Worm (Caenorhabditis elegans) whole organism, L4 larva: ENCODE results near the gene abu-9.

ENCODE experiments used
- D1046.2 ChIP-seq: fragments of 200-800 bp; sonication (Bioruptor generic); IDR thresholded peaks from 2 replicates; pipeline ENCODE4 v1.3.6; 2022; ENCODE audit warnings: missing genetic modification characterization, missing compliant biosample characterization
- F49E8.2 ChIP-seq: sonication (generic microtip); optimal IDR thresholded peaks from 2 replicates; lab custom pipeline; 2016; ENCODE audit warnings: missing compliant biosample characterization, mild to moderate bottlenecking, missing genetic modification characterization, borderline replicate concordance
- R02D3.7 ChIP-seq: fragments of 150-350 bp; sonication (generic microtip); optimal IDR thresholded peaks from 3 replicates; lab custom pipeline; 2014; ENCODE audit warnings: missing biosample characterization, missing genetic modification characterization
- T26A8.4 ChIP-seq: fragments of 200-800 bp; sonication (Bioruptor generic); IDR thresholded peaks from 2 replicates; pipeline ENCODE4 v1.3.6; 2022; ENCODE audit warnings: missing genetic modification characterization, missing compliant biosample characterization
- Y48G9A.11 ChIP-seq: fragments of 200-800 bp; sonication (Bioruptor generic); IDR thresholded peaks from 2 replicates; pipeline ENCODE4 v1.3.6; 2022; ENCODE audit warnings: missing genetic modification reagents, missing genetic modification characterization, missing compliant biosample characterization
- ZK546.5 ChIP-seq, 2 experiments: sonication (generic microtip); optimal IDR thresholded peaks; 2 replicates each; lab custom pipeline; 2017; ENCODE audit warnings: missing biosample characterization in 2 of 2, missing genetic modification characterization in 2 of 2
- aha-1 ChIP-seq: fragments of 150-350 bp; peaks from one replicate; lab custom pipeline; 2014; ENCODE audit warnings: missing biosample characterization, missing genetic modification characterization
- arid-1 ChIP-seq: fragments of 200-800 bp; sonication (Bioruptor generic); conservative IDR thresholded peaks from 2 replicates; pipeline ENCODE4 v1.3.6; 2022; ENCODE audit warnings: missing genetic modification reagents, missing genetic modification characterization, missing compliant biosample characterization
- ceh-20 ChIP-seq: fragments of 200-800 bp; sonication (Bioruptor generic); IDR thresholded peaks from 2 replicates; pipeline ENCODE4 v1.3.6; 2022; ENCODE audit warnings: missing genetic modification reagents, missing genetic modification characterization, missing compliant biosample characterization
- ceh-32 ChIP-seq: sonication (generic microtip); optimal IDR thresholded peaks from 2 replicates; lab custom pipeline; 2016; ENCODE audit warnings: mild to moderate bottlenecking, missing genetic modification characterization, missing compliant biosample characterization; ENCODE audit not compliant: poor library complexity
- ceh-44 ChIP-seq: fragments of 200-800 bp; sonication (Bioruptor generic); IDR thresholded peaks from 2 replicates; pipeline ENCODE4 v1.3.6; 2022; ENCODE audit warnings: missing genetic modification reagents, missing genetic modification characterization, missing compliant biosample characterization
- ctbp-1 ChIP-seq: fragments of 200-800 bp; sonication (Bioruptor generic); IDR thresholded peaks from 2 replicates; pipeline ENCODE4 v1.3.6; 2022; ENCODE audit warnings: missing genetic modification reagents, missing genetic modification characterization, missing compliant biosample characterization
- daf-19 ChIP-seq: fragments of 200-800 bp; sonication (Bioruptor generic); conservative IDR thresholded peaks from 2 replicates; pipeline ENCODE4 v1.3.6; 2022; ENCODE audit warnings: missing genetic modification characterization, missing compliant biosample characterization
- daf-8 ChIP-seq: fragments of 200-800 bp; sonication (Bioruptor generic); IDR thresholded peaks from 2 replicates; pipeline ENCODE4 v1.3.6; 2022; ENCODE audit warnings: missing genetic modification characterization, missing compliant biosample characterization
- dmd-9 ChIP-seq: fragments of 200-800 bp; sonication (Bioruptor generic); IDR thresholded peaks from 2 replicates; pipeline ENCODE4 v1.3.6; 2022; ENCODE audit warnings: missing genetic modification reagents, missing genetic modification characterization, missing compliant biosample characterization
- egl-43 ChIP-seq: fragments of 200-800 bp; sonication (Bioruptor generic); IDR thresholded peaks from 2 replicates; pipeline ENCODE4 v1.3.6; 2022; ENCODE audit warnings: missing genetic modification reagents, missing genetic modification characterization, missing compliant biosample characterization
- fos-1 ChIP-seq: fragments of 150-350 bp; optimal IDR thresholded peaks from 2 replicates; lab custom pipeline; 2014; ENCODE audit warnings: missing biosample characterization, missing genetic modification characterization
- gei-8 ChIP-seq: fragments of 200-800 bp; sonication (Bioruptor generic); optimal IDR thresholded peaks from 2 replicates; lab custom pipeline; 2018; ENCODE audit warnings: mild to moderate bottlenecking, missing genetic modification characterization, missing compliant biosample characterization
- hif-1 ChIP-seq, 2 experiments: sonication (generic microtip); optimal IDR thresholded peaks; 2 replicates each; lab custom pipeline; 2016 to 2017; ENCODE audit warnings: missing compliant biosample characterization in 2 of 2, missing genetic modification characterization in 2 of 2, missing genetic modification reagents in 2 of 2, missing genotype in 2 of 2, mild to moderate bottlenecking in 1 of 2
- lin-39 ChIP-seq: fragments of 150-350 bp; optimal IDR thresholded peaks from 2 replicates; lab custom pipeline; 2014; ENCODE audit warnings: missing biosample characterization, missing genetic modification reagents, missing genetic modification characterization
- lir-3 ChIP-seq: sonication (generic microtip); optimal IDR thresholded peaks from 2 replicates; lab custom pipeline; 2016; ENCODE audit warnings: mild to moderate bottlenecking, missing genetic modification characterization, missing compliant biosample characterization
- lsy-2 ChIP-seq, 2 experiments: fragments of 150-350 bp in 1 of 2; sonication (generic microtip) in 1 of 2; optimal IDR thresholded peaks; 2 replicates each; lab custom pipeline; 2014 to 2017; ENCODE audit warnings: missing biosample characterization in 2 of 2, missing genetic modification characterization in 2 of 2
- mxl-3 ChIP-seq: fragments of 200-800 bp; sonication (Bioruptor generic); optimal IDR thresholded peaks from 2 replicates; lab custom pipeline; 2018; ENCODE audit warnings: mild to moderate bottlenecking, missing genetic modification characterization, missing compliant biosample characterization
- nhr-11 ChIP-seq: fragments of 150-350 bp; optimal IDR thresholded peaks from 2 replicates; lab custom pipeline; 2014; ENCODE audit warnings: missing biosample characterization, missing genetic modification characterization
- nhr-111 ChIP-seq: fragments of 200-800 bp; sonication (Bioruptor generic); optimal IDR thresholded peaks from 2 replicates; lab custom pipeline; 2018; ENCODE audit warnings: mild to moderate bottlenecking, missing genetic modification characterization, missing compliant biosample characterization
- nhr-25 ChIP-seq: sonication (generic microtip); optimal IDR thresholded peaks from 2 replicates; lab custom pipeline; 2017; ENCODE audit warnings: missing genetic modification characterization, mild to moderate bottlenecking, missing compliant biosample characterization, antibody characterized with exemption, moderate library complexity, borderline replicate concordance; ENCODE audit not compliant: insufficient read depth
- nhr-28 ChIP-seq: fragments of 150-350 bp; optimal IDR thresholded peaks from 2 replicates; lab custom pipeline; 2014; ENCODE audit warnings: missing biosample characterization, missing genetic modification characterization
- nhr-48 ChIP-seq: sonication (generic microtip); optimal IDR thresholded peaks from 2 replicates; lab custom pipeline; 2016; ENCODE audit warnings: mild to moderate bottlenecking, missing genetic modification characterization, missing compliant biosample characterization
- pqm-1 ChIP-seq: sonication (generic microtip); optimal IDR thresholded peaks from 2 replicates; lab custom pipeline; 2017; ENCODE audit warnings: missing biosample characterization, missing genetic modification characterization
- set-16 ChIP-seq: fragments of 200-800 bp; sonication (Bioruptor generic); IDR thresholded peaks from 2 replicates; pipeline ENCODE4 v1.3.6; 2022; ENCODE audit warnings: missing genetic modification reagents, missing genetic modification characterization, missing compliant biosample characterization
- unc-39 ChIP-seq: sonication (generic microtip); optimal IDR thresholded peaks from 2 replicates; lab custom pipeline; 2017; ENCODE audit warnings: missing biosample characterization, missing genetic modification characterization
- zip-11 ChIP-seq: fragments of 200-800 bp; sonication (Bioruptor generic); IDR thresholded peaks from 2 replicates; pipeline ENCODE4 v1.3.6; 2022; ENCODE audit warnings: missing genetic modification characterization, missing compliant biosample characterization
- zip-2 ChIP-seq: fragments of 150-350 bp; optimal IDR thresholded peaks from 2 replicates; lab custom pipeline; 2014; ENCODE audit warnings: missing biosample characterization, missing genetic modification characterization
- ztf-7 ChIP-seq: fragments of 150-350 bp; optimal IDR thresholded peaks from 2 replicates; lab custom pipeline; 2014; ENCODE audit warnings: missing biosample characterization, missing genetic modification characterization

The abu-9 gene

DNA sequence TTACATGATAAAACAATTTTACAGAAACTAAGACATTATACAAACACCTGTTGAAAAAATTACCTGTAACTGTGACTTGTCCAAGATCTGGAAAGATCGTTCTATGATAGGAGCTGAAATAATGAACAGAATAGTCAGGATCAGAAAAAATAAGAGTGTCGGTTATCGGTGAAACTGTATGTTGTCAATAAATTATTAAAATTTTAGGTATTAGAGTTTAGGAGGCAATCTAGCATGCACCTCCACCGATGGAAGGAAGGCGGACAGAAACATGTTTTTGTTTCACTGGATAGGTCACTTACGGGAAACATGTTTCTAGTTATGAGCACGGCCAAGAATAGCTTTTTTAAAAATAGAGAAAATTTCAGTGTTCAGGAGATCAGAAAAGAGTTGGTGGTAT lies 22.4 kb upstream of the abu-9 start, which contains the start of gene ced-13:
Gene ced-13 (minus strand): TSS at position 101 of the 400 bp plus-strand sequence.
- TF ChIP-seq zip-11 = no peak
- TF ChIP-seq nhr-48 (tag; lab: Kevin White, UChicago) = no peak
- no peak for TF ChIP-seq zip-2 (tag; lab: Kevin White, UChicago)
- no peak for TF ChIP-seq nhr-28 (tag; lab: Kevin White, UChicago)
- no peak for TF ChIP-seq fos-1 (tag; lab: Kevin White, UChicago)
- no peak for TF ChIP-seq egl-43 (GFP tag; lab: Robert Waterston, UW)
- TF ChIP-seq T26A8.4 (GFP tag; lab: Robert Waterston, UW) = no peak
- no peak for TF ChIP-seq pqm-1 (tag; lab: Kevin White, UChicago)

ce11 chrX:8302299-8302698 lies 19.6 kb upstream of the abu-9 start, which contains the start of gene inx-5:
TSS of gene inx-5 (minus strand) at chrX:8302399.
- TF ChIP-seq lin-39 (tag; lab: Kevin White, UChicago) (no peak), lir-3 (tag; lab: Kevin White, UChicago) (no peak), daf-19 (GFP tag; lab: Robert Waterston, UW) (no peak), nhr-25 (tag; lab: Kevin White, UChicago) (no peak), ceh-44 (GFP tag; lab: Robert Waterston, UW) (no peak), F49E8.2 (tag; lab: Kevin White, UChicago) (no peak), ctbp-1 (no peak)
- TF ChIP-seq, all 104 proteins: peak for 0

ce11 chrX:8302803-8303202 lies 19.1 kb upstream of the abu-9 start:
- TF ChIP-seq nhr-111 (no peak), lsy-2 (tag; optimal IDR thresholded peaks at IDR 0.05; lab: Kevin White, UChicago) (no peak), pqm-1 (tag; lab: Kevin White, UChicago) (no peak), nhr-28 (tag; lab: Kevin White, UChicago) (peak; percentile 8)

ce11 chrX:8307600-8307999 lies 14.3 kb upstream of the abu-9 start, which contains the start of gene R09F10.5:
TSS of gene R09F10.5 (minus strand) at chrX:8307700.
- no peak for TF ChIP-seq unc-39 (tag; lab: Kevin White, UChicago)
- no peak for TF ChIP-seq mxl-3 (GFP tag; lab: Kevin White, UChicago)
- no peak for TF ChIP-seq Y48G9A.11 (GFP tag; lab: Robert Waterston, UW)
- no peak for TF ChIP-seq D1046.2 (GFP tag; lab: Robert Waterston, UW)
- TF ChIP-seq F49E8.2 (tag; lab: Kevin White, UChicago) = no peak
- no peak for TF ChIP-seq gei-8 (GFP tag; lab: Kevin White, UChicago)
- TF ChIP-seq nhr-11 (tag; lab: Kevin White, UChicago) = no peak
- no peak for TF ChIP-seq ceh-20 (GFP tag; lab: Robert Waterston, UW)
- TF ChIP-seq lsy-2 (tag; optimal IDR thresholded peaks at IDR 0.05; lab: Kevin White, UChicago) = no peak
- TF ChIP-seq daf-8 (GFP tag; lab: Robert Waterston, UW) = no peak
- TF ChIP-seq ztf-7 (tag; lab: Kevin White, UChicago) = no peak
- no peak for TF ChIP-seq ceh-32 (tag; lab: Kevin White, UChicago)
- no peak for TF ChIP-seq lin-39 (tag; lab: Kevin White, UChicago)
- TF ChIP-seq hif-1 (tag; optimal IDR thresholded peaks at IDR 0.05; lab: Kevin White, UChicago) = no peak
- TF ChIP-seq dmd-9 (GFP tag; lab: Robert Waterston, UW) = no peak
- no peak for TF ChIP-seq arid-1 (GFP tag; lab: Robert Waterston, UW)
- TF ChIP-seq ZK546.5 (tag; optimal IDR thresholded peaks at IDR 0.05; lab: Kevin White, UChicago) = no peak
- no peak for TF ChIP-seq set-16 (GFP tag; lab: Robert Waterston, UW)

DNA sequence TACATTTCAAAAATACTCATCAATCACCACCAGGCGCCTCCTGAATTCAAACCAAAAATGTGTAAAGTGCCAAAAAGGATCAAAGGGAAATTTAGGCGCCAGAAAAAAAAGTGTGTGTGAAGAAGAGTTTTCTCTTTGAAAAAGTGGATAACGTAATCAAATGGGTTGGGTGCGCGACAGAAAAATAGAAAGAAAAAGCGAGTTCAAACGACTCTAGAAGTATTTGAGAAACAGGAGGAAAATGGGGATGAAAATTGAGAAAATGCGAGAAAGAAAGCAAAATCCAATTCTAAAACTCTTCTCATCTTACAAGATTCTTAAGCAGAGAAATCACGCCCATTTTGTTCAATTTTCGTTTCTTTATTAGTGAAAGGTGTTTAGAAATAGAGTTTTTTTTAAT lies 13.4 kb upstream of the abu-9 start:
- TF ChIP-seq R02D3.7 (tag; lab: Kevin White, UChicago) = no peak
- TF ChIP-seq aha-1 (tag; lab: Kevin White, UChicago) = peak; percentile 79
